Worm (Caenorhabditis elegans): Measurements from ENCODE around the gene ilys-5.

ilys-5 gene

ce11 chrX:6536701-6537279 is at the start of gene ilys-5:
Gene ilys-5 (minus strand): TSS chrX:6536840.
- TF ChIP-seq sma-9 (GFP tag; optimal IDR thresholded peaks at IDR 0.05), result peak; percentile 68
- no peak for TF ChIP-seq sma-9 (tag; optimal IDR thresholded peaks at IDR 0.05)
- TF ChIP-seq sem-4 (tag; optimal IDR thresholded peaks at IDR 0.05), result no peak
- TF ChIP-seq ceh-16 (tag; optimal IDR thresholded peaks at IDR 0.05), result no peak
- TF ChIP-seq elt-1 (tag; optimal IDR thresholded peaks at IDR 0.05), result no peak
- TF ChIP-seq ztf-1 (GFP tag; conservative IDR thresholded peaks at IDR 0.05), result no peak
- TF ChIP-seq lin-13 (GFP tag; optimal IDR thresholded peaks at IDR 0.05), result no peak
- no peak for TF ChIP-seq mbf-1 (tag; optimal IDR thresholded peaks at IDR 0.05)
- no peak for TF ChIP-seq mdl-1 (tag; optimal IDR thresholded peaks at IDR 0.05)
- TF ChIP-seq fos-1 (tag; optimal IDR thresholded peaks at IDR 0.05), result peak; percentile 26
- TF ChIP-seq unc-55 (GFP tag; optimal IDR thresholded peaks at IDR 0.05), result no peak
- TF ChIP-seq C34F6.9 (tag; optimal IDR thresholded peaks at IDR 0.05), result no peak

- no peak for TF ChIP-seq peb-1 (tag; optimal IDR thresholded peaks at IDR 0.05)
- no peak for TF ChIP-seq lsy-2 (tag; optimal IDR thresholded peaks at IDR 0.05)
- no peak for TF ChIP-seq nhr-23 (tag; optimal IDR thresholded peaks at IDR 0.05)
- no peak for TF ChIP-seq nhr-21 (tag; optimal IDR thresholded peaks at IDR 0.05)
- TF ChIP-seq ZK546.5 (tag; optimal IDR thresholded peaks at IDR 0.05), result no peak
- no peak for TF ChIP-seq nhr-77 (tag; optimal IDR thresholded peaks at IDR 0.05)
- TF ChIP-seq fos-1 (tag; optimal IDR thresholded peaks at IDR 0.05), result no peak
- no peak for TF ChIP-seq nhr-6 (tag; optimal IDR thresholded peaks at IDR 0.05)
These were observed 46.7 kb upstream of the ilys-5 start for ce11 chrX:6583385-6583784.

ce11 chrX:6575992-6576391 is 39.4 kb upstream of the ilys-5 start:
- TF ChIP-seq ceh-16 (tag; optimal IDR thresholded peaks at IDR 0.05) (no peak), gmeb-1 (tag; optimal IDR thresholded peaks at IDR 0.05) (no peak), lin-13 (GFP tag; optimal IDR thresholded peaks at IDR 0.05) (no peak), nhr-11 (tag; optimal IDR thresholded peaks at IDR 0.05) (no peak), egl-27 (tag; optimal IDR thresholded peaks at IDR 0.05) (no peak), snpc-4 (tag; optimal IDR thresholded peaks at IDR 0.05) (no peak), unc-55 (GFP tag; optimal IDR thresholded peaks at IDR 0.05) (no peak), crh-2 (tag; optimal IDR thresholded peaks at IDR 0.05) (no peak), elt-3 (tag; optimal IDR thresholded peaks at IDR 0.05) (no peak), dmd-4 (tag; optimal IDR thresholded peaks at IDR 0.05) (no peak), unc-39 (tag; optimal IDR thresholded peaks at IDR 0.05) (no peak), ztf-1 (GFP tag; conservative IDR thresholded peaks at IDR 0.05) (no peak), mbf-1 (tag; optimal IDR thresholded peaks at IDR 0.05) (no peak), R02D3.7 (tag; optimal IDR thresholded peaks at IDR 0.05) (no peak), lsy-2 (tag; optimal IDR thresholded peaks at IDR 0.05) (no peak), lin-39 (tag; optimal IDR thresholded peaks at IDR 0.05) (no peak)

- TF ChIP-seq ceh-82 (tag; optimal IDR thresholded peaks at IDR 0.05) (no peak), unc-55 (GFP tag; optimal IDR thresholded peaks at IDR 0.05) (no peak), blmp-1 (tag; optimal IDR thresholded peaks at IDR 0.05; ENCODE audit: insufficient read depth) (no peak), nhr-12 (tag; optimal IDR thresholded peaks at IDR 0.05) (no peak), nhr-237 (tag; optimal IDR thresholded peaks at IDR 0.05) (no peak), crh-2 (tag; optimal IDR thresholded peaks at IDR 0.05) (no peak), lin-13 (GFP tag; optimal IDR thresholded peaks at IDR 0.05) (no peak), lin-39 (tag; optimal IDR thresholded peaks at IDR 0.05) (no peak), mab-5 (tag; optimal IDR thresholded peaks at IDR 0.05) (no peak), dmd-4 (tag; optimal IDR thresholded peaks at IDR 0.05) (no peak), sma-9 (GFP tag; optimal IDR thresholded peaks at IDR 0.05) (no peak), sma-9 (tag; optimal IDR thresholded peaks at IDR 0.05) (no peak), elt-1 (tag; optimal IDR thresholded peaks at IDR 0.05) (no peak), elt-3 (tag; optimal IDR thresholded peaks at IDR 0.05) (no peak), egl-27 (tag; optimal IDR thresholded peaks at IDR 0.05) (no peak), Y55F3AM.14 (GFP tag; optimal IDR thresholded peaks at IDR 0.05) (no peak), gmeb-1 (tag; optimal IDR thresholded peaks at IDR 0.05) (no peak), mdl-1 (tag; optimal IDR thresholded peaks at IDR 0.05) (no peak)
These were observed 36.3 kb upstream of the ilys-5 start for ce11 chrX:6572987-6573386.

- TF ChIP-seq sma-9 (GFP tag; optimal IDR thresholded peaks at IDR 0.05) (no peak), sma-9 (tag; optimal IDR thresholded peaks at IDR 0.05) (no peak), lsy-2 (tag; optimal IDR thresholded peaks at IDR 0.05) (no peak), ZK546.5 (tag; optimal IDR thresholded peaks at IDR 0.05) (no peak), nhr-6 (tag; optimal IDR thresholded peaks at IDR 0.05) (no peak), blmp-1 (tag; optimal IDR thresholded peaks at IDR 0.05; ENCODE audit: insufficient read depth) (no peak), elt-3 (tag; optimal IDR thresholded peaks at IDR 0.05) (no peak), nhr-23 (tag; optimal IDR thresholded peaks at IDR 0.05) (no peak)
These were observed 33.0 kb upstream of the ilys-5 start, which contains the start of gene dop-3 for ce11 chrX:6569624-6570023. Gene dop-3 (minus strand): TSS chrX:6569724.
